Worm (Caenorhabditis elegans) whole organism, young adult: ENCODE results near the gene F07H5.10.
A peak's percentile ranks its signal among the peaks of the same experiment; 100 is the strongest.

Experiments
- B0336.3 ChIP-seq: fragments of 200-800 bp; sonication (Bioruptor generic); IDR thresholded peaks from 2 replicates; pipeline ENCODE4 v1.3.6; 2022; ENCODE audit warnings: missing genetic modification characterization, missing compliant biosample characterization
- F22D6.2 ChIP-seq: sonication (generic microtip); optimal IDR thresholded peaks from 2 replicates; lab custom pipeline; 2016; ENCODE audit warnings: mild to moderate bottlenecking, missing genetic modification characterization, missing compliant biosample characterization
- F33H1.4 ChIP-seq: fragments of 200-800 bp; sonication (Bioruptor generic); IDR thresholded peaks from 2 replicates; pipeline ENCODE4 v1.3.6; 2022; ENCODE audit warnings: missing genetic modification reagents, missing genetic modification characterization, missing compliant biosample characterization
- F37B4.10 ChIP-seq: fragments of 200-800 bp; sonication (Bioruptor generic); IDR thresholded peaks from 2 replicates; pipeline ENCODE4 v1.3.6; 2022; ENCODE audit warnings: missing genetic modification characterization, missing compliant biosample characterization
- F52B5.7 ChIP-seq: sonication (generic microtip); optimal IDR thresholded peaks from 2 replicates; lab custom pipeline; 2016; ENCODE audit warnings: mild to moderate bottlenecking, missing genetic modification characterization, missing compliant biosample characterization
- K11D2.4 ChIP-seq: fragments of 200-800 bp; sonication (Bioruptor generic); IDR thresholded peaks from 2 replicates; pipeline ENCODE4 v1.3.6; 2022; ENCODE audit warnings: missing genetic modification reagents, missing genetic modification characterization, missing compliant biosample characterization
- T07F8.4 ChIP-seq: sonication (generic microtip); optimal IDR thresholded peaks from 2 replicates; lab custom pipeline; 2016; ENCODE audit warnings: mild to moderate bottlenecking, missing genetic modification characterization, moderate library complexity, missing compliant biosample characterization
- Y53G8AR.9 ChIP-seq: fragments of 200-800 bp; sonication (Bioruptor generic); conservative IDR thresholded peaks from 2 replicates; pipeline ENCODE4 v1.3.6; 2022; ENCODE audit warnings: missing genetic modification reagents, missing genetic modification characterization, missing compliant biosample characterization
- ZK185.1 ChIP-seq: sonication (generic microtip); optimal IDR thresholded peaks from 2 replicates; lab custom pipeline; 2016; ENCODE audit warnings: mild to moderate bottlenecking, missing genetic modification characterization, missing compliant biosample characterization; ENCODE audit not compliant: poor library complexity, severe bottlenecking
- ama-1 ChIP-seq, 3 experiments: fragments of 150-350 bp in 1 of 3; sonication (generic microtip) in 2 of 3; optimal IDR thresholded peaks; 2 replicates each; lab custom pipeline; 2014 to 2018; ENCODE audit warnings: missing biosample characterization in 2 of 3, missing genetic modification characterization in 2 of 3, missing genetic modification reagents in 2 of 3
- aptf-2 ChIP-seq: fragments of 200-800 bp; sonication (Bioruptor generic); conservative IDR thresholded peaks from 2 replicates; pipeline ENCODE4 v1.3.6; 2022; ENCODE audit warnings: missing genetic modification reagents, missing genetic modification characterization, missing compliant biosample characterization
- atf-7 ChIP-seq: sonication (generic microtip); optimal IDR thresholded peaks from 2 replicates; lab custom pipeline; 2017; ENCODE audit warnings: mild to moderate bottlenecking, missing genetic modification characterization, missing compliant biosample characterization
- ceh-100 ChIP-seq: fragments of 200-800 bp; sonication (Bioruptor generic); IDR thresholded peaks from 2 replicates; pipeline ENCODE4 v1.3.6; 2022; ENCODE audit warnings: missing genetic modification reagents, missing genetic modification characterization, missing compliant biosample characterization
- chd-7 ChIP-seq: sonication (generic microtip); optimal IDR thresholded peaks from 2 replicates; lab custom pipeline; 2016; ENCODE audit warnings: mild to moderate bottlenecking, missing genetic modification characterization, moderate library complexity, missing compliant biosample characterization
- dpff-1 ChIP-seq: sonication (generic microtip); optimal IDR thresholded peaks from 2 replicates; lab custom pipeline; 2017; ENCODE audit warnings: mild to moderate bottlenecking, missing genetic modification characterization, missing compliant biosample characterization
- efl-1 ChIP-seq: fragments of 150-350 bp; optimal IDR thresholded peaks from 2 replicates; lab custom pipeline; 2014; ENCODE audit warnings: missing biosample characterization, missing genetic modification reagents, missing genetic modification characterization
- ets-4 ChIP-seq: fragments of 200-800 bp; sonication (Bioruptor generic); optimal IDR thresholded peaks from 2 replicates; lab custom pipeline; 2018; ENCODE audit warnings: mild to moderate bottlenecking, missing genetic modification characterization, missing compliant biosample characterization
- gei-17 ChIP-seq: fragments of 200-800 bp; sonication (Bioruptor generic); optimal IDR thresholded peaks from 2 replicates; lab custom pipeline; 2018; ENCODE audit warnings: mild to moderate bottlenecking, missing genetic modification characterization, missing compliant biosample characterization
- hmg-1.2 ChIP-seq: fragments of 200-800 bp; sonication (Bioruptor generic); IDR thresholded peaks from 2 replicates; pipeline ENCODE4 v1.3.6; 2022; ENCODE audit warnings: missing genetic modification reagents, missing genetic modification characterization, missing compliant biosample characterization
- hrde-1 ChIP-seq: sonication (generic microtip); optimal IDR thresholded peaks from 2 replicates; lab custom pipeline; 2016; ENCODE audit warnings: missing genetic modification characterization, mild to moderate bottlenecking, missing compliant biosample characterization, moderate library complexity, missing genotype, missing genetic modification reagents, borderline replicate concordance
- hsf-1 ChIP-seq: fragments of 200-800 bp; sonication (Bioruptor generic); IDR thresholded peaks from 2 replicates; pipeline ENCODE4 v1.3.6; 2022; ENCODE audit warnings: missing genetic modification reagents, missing genetic modification characterization, missing compliant biosample characterization
- lin-26 ChIP-seq: fragments of 200-800 bp; sonication (Bioruptor generic); IDR thresholded peaks from 2 replicates; pipeline ENCODE4 v1.3.6; 2022; ENCODE audit warnings: missing genetic modification reagents, missing genetic modification characterization, missing compliant biosample characterization
- lin-35 ChIP-seq, 3 experiments: fragments of 150-350 bp in 2 of 3; sonication (generic microtip) in 1 of 3; optimal IDR thresholded peaks; 2 replicates each; lab custom pipeline; 2014 to 2018; ENCODE audit warnings: missing biosample characterization in 3 of 3, missing genetic modification characterization in 3 of 3, missing genetic modification reagents in 3 of 3
- lin-40 ChIP-seq: sonication (generic microtip); optimal IDR thresholded peaks from 2 replicates; lab custom pipeline; 2016; ENCODE audit warnings: missing genetic modification characterization, mild to moderate bottlenecking, missing compliant biosample characterization, missing genotype, missing genetic modification reagents
- lsy-27 ChIP-seq: sonication (generic microtip); optimal IDR thresholded peaks from 2 replicates; lab custom pipeline; 2017; ENCODE audit warnings: missing genetic modification characterization, mild to moderate bottlenecking, missing compliant biosample characterization, antibody characterized with exemption, missing genotype, borderline replicate concordance; ENCODE audit not compliant: insufficient read depth
- mxl-1 ChIP-seq: sonication (generic microtip); optimal IDR thresholded peaks from 2 replicates; lab custom pipeline; 2016; ENCODE audit warnings: missing genetic modification characterization, missing compliant biosample characterization
- nhr-27 ChIP-seq: fragments of 200-800 bp; sonication (Bioruptor generic); optimal IDR thresholded peaks from 2 replicates; lab custom pipeline; 2018; ENCODE audit warnings: mild to moderate bottlenecking, missing genetic modification characterization, moderate library complexity, missing compliant biosample characterization
- nhr-80 ChIP-seq: sonication (generic microtip); optimal IDR thresholded peaks from 2 replicates; lab custom pipeline; 2016; ENCODE audit warnings: missing genetic modification characterization, missing compliant biosample characterization
- pha-4 ChIP-seq: fragments of 150-350 bp; sonication (generic microtip); optimal IDR thresholded peaks from 2 replicates; lab custom pipeline; 2014; ENCODE audit warnings: missing biosample characterization, missing genetic modification reagents, missing genetic modification characterization
- repo-1 ChIP-seq: sonication (generic microtip); optimal IDR thresholded peaks from 2 replicates; lab custom pipeline; 2017; ENCODE audit warnings: mild to moderate bottlenecking, missing genetic modification characterization, missing compliant biosample characterization
- sdz-38 ChIP-seq: sonication (generic microtip); optimal IDR thresholded peaks from 2 replicates; lab custom pipeline; 2016; ENCODE audit warnings: missing genotype, missing genetic modification characterization, missing compliant biosample characterization
- snpc-4 ChIP-seq, 5 experiments: fragments of 150-350 bp in 1 of 5; sonication (generic microtip) in 4 of 5; optimal IDR thresholded peaks; 2 replicates each; lab custom pipeline; 2014 to 2018; ENCODE audit warnings: missing genetic modification characterization in 5 of 5, missing biosample characterization in 3 of 5, antibody characterized with exemption in 2 of 5, mild to moderate bottlenecking in 2 of 5, missing compliant biosample characterization in 2 of 5, missing genotype in 2 of 5, moderate library complexity in 2 of 5, missing genetic modification reagents in 1 of 5
- ztf-25 ChIP-seq: fragments of 200-800 bp; sonication (Bioruptor generic); IDR thresholded peaks from 2 replicates; pipeline ENCODE4 v1.3.6; 2022; ENCODE audit warnings: missing genetic modification reagents, missing genetic modification characterization, missing compliant biosample characterization
- ztf-26 ChIP-seq: sonication (generic microtip); optimal IDR thresholded peaks from 2 replicates; lab custom pipeline; 2017; ENCODE audit warnings: missing genetic modification characterization, missing compliant biosample characterization
- ztf-3 ChIP-seq: fragments of 200-800 bp; sonication (Bioruptor generic); optimal IDR thresholded peaks from 2 replicates; lab custom pipeline; 2018; ENCODE audit warnings: mild to moderate bottlenecking, missing genetic modification characterization, missing compliant biosample characterization

F07H5.10 gene

DNA sequence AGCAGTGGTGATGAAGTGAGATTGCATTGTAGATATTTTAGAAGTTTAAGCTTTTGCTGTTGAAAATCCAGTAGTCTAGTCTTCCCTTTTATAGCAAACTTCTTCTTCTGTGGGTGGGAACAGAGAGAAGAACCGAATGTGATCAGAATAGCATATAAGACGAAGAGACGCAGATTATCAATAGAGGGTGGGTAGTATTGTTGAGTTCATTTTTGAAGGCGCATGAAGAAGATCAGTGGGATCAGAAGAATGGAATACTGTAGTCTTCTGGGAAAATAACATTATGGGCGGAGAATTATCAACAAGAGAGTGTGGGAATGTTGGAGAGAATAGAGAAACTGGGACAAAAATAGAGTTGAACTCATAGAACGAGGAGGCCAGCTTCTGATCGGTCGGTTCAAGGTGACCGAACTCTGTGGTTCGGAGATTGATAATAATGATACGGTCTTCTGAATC lies 12.8 kb upstream of the F07H5.10 start, which contains the start of gene F46C5.1:
Gene F46C5.1, minus strand, starts transcription at position 51 of the 456 bp plus-strand sequence.
- TF ChIP-seq hmg-1.2 (GFP tag; lab: Robert Waterston, UW) (peak; percentile 26; the same call in 1 of the 2 replicates), sdz-38 (tag; lab: Kevin White, UChicago) (no peak), T07F8.4 (tag; lab: Kevin White, UChicago) (no peak), F22D6.2 (tag; lab: Kevin White, UChicago) (no peak), efl-1 (GFP tag; lab: Kevin White, UChicago) (no peak), ztf-3 (GFP tag; lab: Kevin White, UChicago) (no peak)

DNA sequence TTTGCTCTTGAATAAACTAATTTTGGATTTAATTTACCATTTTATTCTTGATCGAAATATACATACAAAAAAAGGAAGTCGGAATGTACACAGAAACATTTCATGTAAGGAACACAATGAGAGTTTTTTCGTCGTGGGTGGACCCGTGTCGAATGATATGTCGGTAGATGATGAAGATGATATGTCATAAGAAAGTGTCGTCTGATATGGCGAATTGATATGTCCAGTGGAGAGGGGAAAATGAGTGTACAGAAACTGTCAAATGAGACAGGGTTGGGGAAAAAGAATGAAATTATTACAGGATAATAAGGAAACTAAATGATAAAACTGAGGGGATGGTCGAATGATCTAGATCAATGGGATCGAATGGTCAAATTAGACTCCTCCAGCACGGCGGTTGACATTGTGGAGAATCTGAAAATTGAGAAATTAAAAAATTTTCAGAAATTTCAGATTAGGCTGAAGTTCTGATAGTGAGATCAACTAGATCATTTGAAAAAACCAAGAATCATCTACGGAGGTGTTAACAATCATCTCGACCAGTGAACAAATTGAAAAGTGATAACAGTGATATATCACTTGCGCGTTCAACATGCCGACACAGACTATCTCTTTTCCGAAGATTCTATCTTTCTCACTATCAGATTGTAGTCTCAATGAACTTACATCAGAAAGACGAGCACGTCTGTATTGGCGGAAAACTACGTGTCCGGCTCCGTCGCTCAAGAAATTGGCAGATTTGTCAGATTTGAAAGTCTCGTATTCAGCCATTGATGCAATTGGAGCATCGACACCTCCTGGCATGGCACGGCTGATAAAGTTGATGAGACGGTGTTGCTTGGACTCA lies 12.0 kb upstream of the F07H5.10 start:
- TF ChIP-seq F33H1.4 (GFP tag; lab: Robert Waterston, UW) (no peak), nhr-80 (tag; lab: Kevin White, UChicago) (no peak), dpff-1 (no peak), lin-40 (tag; lab: Kevin White, UChicago) (peak; percentile 3), T07F8.4 (tag; lab: Kevin White, UChicago) (no peak), pha-4 (tag; lab: Kevin White, UChicago) (no peak), nhr-27 (tag; lab: Kevin White, UChicago) (no peak), hrde-1 (tag; lab: Kevin White, UChicago) (no peak), gei-17 (no peak), B0336.3 (GFP tag; lab: Robert Waterston, UW) (no peak), F37B4.10 (GFP tag; lab: Robert Waterston, UW) (0 out of 2 replicates have a peak, but pooled peaks have one; percentile 55), mxl-1 (tag; lab: Kevin White, UChicago) (no peak), Y53G8AR.9 (GFP tag; lab: Robert Waterston, UW) (no peak), ZK185.1 (peak; percentile 34), ama-1 (optimal IDR thresholded peaks at IDR 0.05; lab: Kevin White, UChicago) (peak; percentile 87), ama-1 (GFP tag; optimal IDR thresholded peaks at IDR 0.05; lab: Kevin White, UChicago) (no peak), repo-1 (tag; lab: Kevin White, UChicago) (no peak), F52B5.7 (tag; lab: Kevin White, UChicago) (no peak), lin-35 (GFP tag; optimal IDR thresholded peaks at IDR 0.05; lab: Kevin White, UChicago) (peak in 1 of 3 experiments; percentile 20), ets-4 (GFP tag; lab: Kevin White, UChicago) (no peak), lin-26 (GFP tag; lab: Robert Waterston, UW) (peak; percentile 14; the same call in 1 of the 2 replicates), chd-7 (tag; lab: Kevin White, UChicago) (peak; percentile 4), ztf-25 (0 out of 2 replicates have a peak, but pooled peaks have one; percentile 26), ztf-26 (tag; lab: Kevin White, UChicago) (peak; percentile 85), aptf-2 (GFP tag; lab: Robert Waterston, UW) (0 out of 2 replicates have a peak, but pooled peaks have one; percentile 21), ceh-100 (GFP tag; lab: Robert Waterston, UW) (no peak), lsy-27 (no peak), K11D2.4 (0 out of 2 replicates have a peak, but pooled peaks have one; percentile 29), hsf-1 (GFP tag; lab: Robert Waterston, UW) (no peak), atf-7 (no peak), snpc-4 (GFP tag; optimal IDR thresholded peaks at IDR 0.05; lab: Kevin White, UChicago) (no peak), snpc-4 (tag; optimal IDR thresholded peaks at IDR 0.05; lab: Kevin White, UChicago) (no peak)
